Fruit fly (Drosophila melanogaster) whole organism, wandering third instar larva: ENCODE data around the gene AIF.
A peak's percentile ranks its signal among the peaks of the same experiment; 100 is the strongest.

Experiments used
- CG32264 ChIP-seq: fragments of 200-800 bp; sonication (Bioruptor generic); optimal IDR thresholded peaks from 2 replicates; lab custom pipeline; 2016; ENCODE audit warnings: missing biosample characterization, missing genetic modification characterization
- CG9705 ChIP-seq: fragments of 200-800 bp; sonication (Bioruptor generic); optimal IDR thresholded peaks from 2 replicates; lab custom pipeline; 2018; ENCODE audit warnings: missing biosample characterization, mild to moderate bottlenecking, missing genetic modification characterization
- CrebA ChIP-seq: fragments of 200-800 bp; sonication (Bioruptor generic); optimal IDR thresholded peaks from 2 replicates; lab custom pipeline; 2016; ENCODE audit warnings: missing biosample characterization, mild to moderate bottlenecking, missing genetic modification characterization, borderline replicate concordance
- Dif ChIP-seq: fragments of 200-275, 200-300 bp; sonication (Bioruptor generic); optimal IDR thresholded peaks from 2 replicates; lab custom pipeline; 2018; ENCODE audit warnings: missing biosample characterization, missing genetic modification characterization; ENCODE audit not compliant: partially characterized antibody
- GATAd ChIP-seq: sonication (Bioruptor generic); optimal IDR thresholded peaks from 2 replicates; lab custom pipeline; 2016; ENCODE audit warnings: missing biosample characterization, missing genetic modification characterization
- HLH106 ChIP-seq: fragments of 200-800 bp; optimal IDR thresholded peaks from 3 replicates; lab custom pipeline; 2019; ENCODE audit warnings: missing biosample characterization, mild to moderate bottlenecking, missing genetic modification characterization, moderate library complexity
- Hnf4 ChIP-seq: fragments of 200-800 bp; sonication (Bioruptor generic); optimal IDR thresholded peaks from 2 replicates; lab custom pipeline; 2016; ENCODE audit warnings: missing biosample characterization, mild to moderate bottlenecking, missing genetic modification characterization
- Hr83 ChIP-seq: fragments of 200-300 bp; sonication (Bioruptor generic); optimal IDR thresholded peaks from 2 replicates; lab custom pipeline; 2016; ENCODE audit warnings: missing biosample characterization, mild to moderate bottlenecking, missing genetic modification characterization, moderate library complexity; ENCODE audit not compliant: poor library complexity, severe bottlenecking
- Jra ChIP-seq: sonication (Bioruptor generic); optimal IDR thresholded peaks from 2 replicates; lab custom pipeline; 2016; ENCODE audit warnings: missing biosample characterization, missing genetic modification characterization
- Mio ChIP-seq: sonication (Bioruptor generic); optimal IDR thresholded peaks from 2 replicates; lab custom pipeline; 2016; ENCODE audit warnings: missing biosample characterization, missing genetic modification characterization
- Myc ChIP-seq: fragments of >200 bp; optimal IDR thresholded peaks from 2 replicates; lab custom pipeline; 2017
- N ChIP-seq: fragments of >200 bp; optimal IDR thresholded peaks from 2 replicates; lab custom pipeline; 2018; ENCODE audit warnings: missing biosample characterization, missing external identifiers, missing genetic modification characterization
- OdsH ChIP-seq: fragments of 200-800 bp; sonication (Bioruptor generic); optimal IDR thresholded peaks from 2 replicates; lab custom pipeline; 2016; ENCODE audit warnings: missing biosample characterization, mild to moderate bottlenecking, missing genetic modification characterization
- Rel ChIP-seq, 2 experiments: fragments of 200-800 bp; sonication (Bioruptor generic) in 1 of 2; optimal IDR thresholded peaks; 2 replicates in 1 of 2; 3 replicates in 1 of 2; lab custom pipeline; 2016 to 2019; ENCODE audit warnings: mild to moderate bottlenecking in 2 of 2, missing biosample characterization in 2 of 2, missing genetic modification characterization in 2 of 2, moderate library complexity in 1 of 2
- Sp1 ChIP-seq: fragments of 200-800 bp; sonication (Bioruptor generic); optimal IDR thresholded peaks from 3 replicates; lab custom pipeline; 2019; ENCODE audit warnings: missing biosample characterization, mild to moderate bottlenecking, missing genetic modification characterization, moderate library complexity
- Vsx2 ChIP-seq: fragments of 200-300, 225-300 bp; sonication (Bioruptor generic); optimal IDR thresholded peaks from 2 replicates; lab custom pipeline; 2018; ENCODE audit warnings: missing biosample characterization, missing genetic modification characterization; ENCODE audit not compliant: partially characterized antibody
- br ChIP-seq: fragments of 200-800 bp; sonication (Bioruptor generic); optimal IDR thresholded peaks from 2 replicates; lab custom pipeline; 2016; ENCODE audit warnings: missing biosample characterization, missing genetic modification characterization
- brk ChIP-seq: fragments of 200-800 bp; sonication (Bioruptor generic); optimal IDR thresholded peaks from 2 replicates; lab custom pipeline; 2016; ENCODE audit warnings: missing biosample characterization, mild to moderate bottlenecking, missing genetic modification characterization
- dl ChIP-seq, 2 experiments: fragments of 175-275, 200-275 bp in 1 of 2; fragments of 200-275 bp in 1 of 2; sonication (Bioruptor generic); optimal IDR thresholded peaks; lab custom pipeline; 2018; ENCODE audit warnings: mild to moderate bottlenecking in 2 of 2, missing biosample characterization in 2 of 2, missing genetic modification characterization in 2 of 2, moderate library complexity in 2 of 2; ENCODE audit not compliant: partially characterized antibody in 2 of 2, insufficient read depth in 1 of 2
- dmrt93B ChIP-seq: fragments of 200-800 bp; sonication (Bioruptor generic); optimal IDR thresholded peaks from 2 replicates; lab custom pipeline; 2018; ENCODE audit warnings: missing biosample characterization, mild to moderate bottlenecking, missing genetic modification characterization
- ey ChIP-seq: fragments of 200-800 bp; sonication (Bioruptor generic); optimal IDR thresholded peaks from 2 replicates; lab custom pipeline; 2016; ENCODE audit warnings: missing biosample characterization, missing genetic modification characterization
- foxo ChIP-seq, 2 experiments: fragments of 200-800 bp; sonication (Bioruptor generic); optimal IDR thresholded peaks; 2 replicates in 1 of 2; 3 replicates in 1 of 2; lab custom pipeline; 2016 to 2017; ENCODE audit warnings: missing biosample characterization in 2 of 2, missing genetic modification characterization in 2 of 2
- fru ChIP-seq: fragments of 200-800 bp; sonication (Bioruptor generic); optimal IDR thresholded peaks from 3 replicates; lab custom pipeline; 2016; ENCODE audit warnings: missing biosample characterization, mild to moderate bottlenecking, missing genetic modification characterization
- h ChIP-seq: fragments of 200-800 bp; sonication (Bioruptor generic); optimal IDR thresholded peaks from 3 replicates; lab custom pipeline; 2016; ENCODE audit warnings: missing biosample characterization, mild to moderate bottlenecking, missing genetic modification characterization
- jim ChIP-seq: fragments of 175-275, 200-325 bp; sonication (Bioruptor generic); optimal IDR thresholded peaks from 2 replicates; lab custom pipeline; 2016; ENCODE audit warnings: missing biosample characterization, mild to moderate bottlenecking, missing genetic modification characterization
- lola ChIP-seq: fragments of >200 bp; optimal IDR thresholded peaks from 2 replicates; lab custom pipeline; 2017; ENCODE audit warnings: missing biosample characterization, missing genetic modification characterization
- psq ChIP-seq: fragments of 200-800 bp; sonication (Bioruptor generic); optimal IDR thresholded peaks from 3 replicates; lab custom pipeline; 2017; ENCODE audit warnings: missing biosample characterization, mild to moderate bottlenecking, missing genetic modification characterization, moderate library complexity
- rgr ChIP-seq: fragments of 200-800 bp; sonication (Bioruptor generic); optimal IDR thresholded peaks from 3 replicates; lab custom pipeline; 2016; ENCODE audit warnings: missing biosample characterization, mild to moderate bottlenecking, missing genetic modification characterization
- sage ChIP-seq: fragments of 200-800 bp; sonication (Bioruptor generic); optimal IDR thresholded peaks from 2 replicates; lab custom pipeline; 2016; ENCODE audit warnings: missing biosample characterization, mild to moderate bottlenecking, missing genetic modification characterization
- sv ChIP-seq: fragments of 200-800 bp; sonication (Bioruptor generic); optimal IDR thresholded peaks from 3 replicates; lab custom pipeline; 2016; ENCODE audit warnings: missing biosample characterization, missing genetic modification characterization
- tai ChIP-seq: sonication (Bioruptor generic); optimal IDR thresholded peaks from 2 replicates; lab custom pipeline; 2016; ENCODE audit warnings: missing biosample characterization, missing genetic modification characterization
- usp ChIP-seq: fragments of >200 bp; optimal IDR thresholded peaks from 2 replicates; lab custom pipeline; 2017; ENCODE audit warnings: missing biosample characterization, missing genetic modification characterization
- woc ChIP-seq: sonication (Bioruptor generic); optimal IDR thresholded peaks from 2 replicates; lab custom pipeline; 2016; ENCODE audit warnings: missing biosample characterization, mild to moderate bottlenecking, missing genetic modification characterization

The AIF gene

DNA sequence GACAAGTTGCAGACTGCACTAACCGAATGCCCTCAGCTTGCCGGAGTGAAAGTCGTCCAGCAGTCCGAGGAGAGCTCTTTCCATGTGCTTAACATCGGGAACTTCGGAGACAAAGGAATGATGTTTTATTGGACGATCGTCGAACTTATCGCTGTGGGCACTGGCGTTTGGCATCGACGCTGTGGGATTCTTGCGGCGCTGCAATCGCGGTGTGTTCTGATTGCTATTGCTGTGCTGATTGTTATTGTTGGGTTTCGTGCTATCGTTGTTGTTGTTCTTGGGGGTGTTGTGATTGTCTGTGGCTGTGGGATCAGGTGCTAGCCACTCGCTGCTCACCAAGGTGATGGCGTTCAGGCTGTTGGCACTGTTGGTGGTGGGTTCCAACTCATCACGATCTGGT, 39.1 kb downstream of the AIF start:
- TF ChIP-seq h = peak; percentile 18
- no peak for TF ChIP-seq HLH106 (tag; lab: Kevin White, UChicago)
- TF ChIP-seq rgr (GFP tag; lab: Kevin White, UChicago) = peak; percentile 11
- TF ChIP-seq tai = no peak
- TF ChIP-seq Rel (GFP tag; optimal IDR thresholded peaks at IDR 0.05; lab: Kevin White, UChicago) = no peak
- TF ChIP-seq Rel (tag; optimal IDR thresholded peaks at IDR 0.05; lab: Kevin White, UChicago) = peak; percentile 87
- TF ChIP-seq lola (GFP tag; lab: Kevin White, UChicago) = no peak
- TF ChIP-seq Jra = no peak

DNA sequence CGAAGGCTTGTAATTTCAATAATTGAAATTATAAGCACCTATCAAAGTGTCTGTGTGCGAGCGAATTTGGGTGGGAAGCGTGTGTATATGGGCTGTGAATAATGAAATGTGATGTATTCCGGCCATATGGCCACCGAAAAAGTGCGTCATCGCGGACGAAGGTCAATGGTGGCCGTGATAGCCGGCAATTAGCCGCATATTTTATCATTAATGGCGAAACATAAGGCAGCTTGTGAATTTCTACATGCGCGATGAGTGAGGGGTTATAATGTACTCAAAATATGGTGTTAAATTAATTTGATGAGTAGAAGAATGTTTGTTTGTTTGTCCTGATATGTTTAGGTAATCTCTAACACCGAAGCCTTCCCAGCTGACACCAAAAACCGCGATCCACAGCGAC, 39.9 kb downstream of the AIF start:
- TF ChIP-seq Mio (no peak), tai (no peak), OdsH (GFP tag; lab: Kevin White, UChicago) (no peak), br (GFP tag; lab: Kevin White, UChicago) (no peak), Hr83 (GFP tag; lab: Kevin White, UChicago) (no peak), Dif (GFP tag; lab: Kevin White, UChicago) (no peak), Vsx2 (no peak), Sp1 (no peak), Rel (GFP tag; optimal IDR thresholded peaks at IDR 0.05; lab: Kevin White, UChicago) (no peak), Rel (tag; optimal IDR thresholded peaks at IDR 0.05; lab: Kevin White, UChicago) (no peak), jim (no peak), CG9705 (GFP tag; lab: Kevin White, UChicago) (no peak)

DNA sequence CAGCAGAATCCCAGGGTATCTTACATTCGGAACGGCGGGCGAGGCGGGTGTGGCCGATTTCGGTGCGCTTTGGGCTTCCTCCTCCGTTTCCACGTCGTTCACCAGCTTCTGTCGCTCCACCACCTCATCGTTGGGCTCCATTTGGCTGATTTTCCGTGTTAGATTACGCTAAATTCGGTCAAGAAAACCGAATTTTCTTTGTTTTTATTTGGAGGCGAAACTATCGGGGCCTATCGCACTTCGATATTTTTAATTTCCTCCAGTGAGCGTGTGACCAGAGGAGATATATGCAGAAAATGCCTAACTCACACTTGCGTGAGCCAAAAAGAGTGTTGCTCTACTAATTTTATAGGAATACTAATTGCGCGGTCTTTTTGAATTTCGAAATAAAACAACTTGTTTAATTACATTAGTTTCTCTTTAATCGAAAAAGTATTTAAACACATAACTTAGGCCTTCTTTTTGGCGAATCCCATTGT, 40.6 kb downstream of the AIF start, which contains the start of gene CG10874:
Gene CG10874, minus strand, starts transcription at position 264 of the 479 bp plus-strand sequence.
- TF ChIP-seq Vsx2 = peak; percentile 98
- no peak for TF ChIP-seq brk (GFP tag; lab: Kevin White, UChicago)
- no peak for TF ChIP-seq CG32264
- peak; percentile 89 for TF ChIP-seq Dif (GFP tag; lab: Kevin White, UChicago)
- TF ChIP-seq Rel (GFP tag; optimal IDR thresholded peaks at IDR 0.05; lab: Kevin White, UChicago) = no peak
- TF ChIP-seq Rel (tag; optimal IDR thresholded peaks at IDR 0.05; lab: Kevin White, UChicago) = peak; percentile 30
- TF ChIP-seq ey (GFP tag; lab: Kevin White, UChicago) = no peak
- TF ChIP-seq Hnf4 (GFP tag; lab: Kevin White, UChicago) = no peak
- peak in 1 of 2 experiments; percentile 58 for TF ChIP-seq dl (GFP tag; optimal IDR thresholded peaks at IDR 0.05; lab: Kevin White, UChicago; ENCODE audit: insufficient read depth in 1 of 2, partially characterized antibody in 2 of 2)

DNA sequence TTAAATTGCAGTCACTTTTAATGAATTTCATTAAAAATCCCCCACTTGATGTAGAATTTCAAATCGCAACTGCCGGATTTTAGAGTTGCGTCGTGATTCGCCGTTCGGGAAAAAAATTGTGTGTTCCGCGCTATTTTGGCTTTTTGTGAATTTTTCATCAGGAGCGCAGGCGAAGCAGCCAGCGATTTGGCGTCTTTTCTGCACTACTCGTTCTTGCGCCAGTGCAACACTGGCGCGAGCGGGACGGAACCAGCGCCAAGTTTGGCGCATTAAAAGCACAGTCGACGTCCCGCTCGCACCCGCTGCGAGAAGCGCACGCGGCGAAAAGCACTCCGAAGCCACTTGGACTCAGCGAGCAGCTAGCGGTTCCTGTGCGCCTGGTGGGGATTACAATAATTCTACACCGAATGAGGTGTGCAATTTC, 41.8 kb downstream of the AIF start:
- TF ChIP-seq dmrt93B = peak; percentile 18
- peak; percentile 23 for TF ChIP-seq fru (GFP tag; lab: Kevin White, UChicago)
- peak; percentile 9 for TF ChIP-seq br (GFP tag; lab: Kevin White, UChicago)
- TF ChIP-seq dl (GFP tag; optimal IDR thresholded peaks at IDR 0.05; lab: Kevin White, UChicago; ENCODE audit: insufficient read depth in 1 of 2, partially characterized antibody in 2 of 2) = peak; percentile 40 to 86
- peak; percentile 44 for TF ChIP-seq Myc (lab: Kevin White, UChicago)
- TF ChIP-seq foxo (GFP tag; optimal IDR thresholded peaks at IDR 0.05; lab: Kevin White, UChicago) = peak; percentile 1 to 13
- TF ChIP-seq sv (GFP tag; lab: Kevin White, UChicago) = no peak
- TF ChIP-seq h = peak; percentile 83
- peak; percentile 76 for TF ChIP-seq CrebA (GFP tag; lab: Kevin White, UChicago)
- peak; percentile 32 for TF ChIP-seq CG9705 (GFP tag; lab: Kevin White, UChicago)
- TF ChIP-seq OdsH (GFP tag; lab: Kevin White, UChicago) = peak; percentile 46
- TF ChIP-seq tai = no peak
- TF ChIP-seq Vsx2 = peak; percentile 94
- TF ChIP-seq HLH106 (tag; lab: Kevin White, UChicago) = peak; percentile 55
- TF ChIP-seq lola (GFP tag; lab: Kevin White, UChicago) = no peak
- TF ChIP-seq psq = peak; percentile 13
- TF ChIP-seq sage (GFP tag; lab: Kevin White, UChicago) = no peak
- no peak for TF ChIP-seq usp (GFP tag; lab: Kevin White, UChicago)
- no peak for TF ChIP-seq woc
- peak; percentile 55 for TF ChIP-seq Hr83 (GFP tag; lab: Kevin White, UChicago)
- no peak for TF ChIP-seq GATAd (GFP tag; lab: Kevin White, UChicago)
- TF ChIP-seq CG32264 = no peak
- TF ChIP-seq Dif (GFP tag; lab: Kevin White, UChicago) = peak; percentile 90
- no peak for TF ChIP-seq N (GFP tag; lab: Kevin White, UChicago)
- TF ChIP-seq Jra = no peak
- peak; percentile 51 for TF ChIP-seq Sp1
- no peak for TF ChIP-seq Rel (GFP tag; optimal IDR thresholded peaks at IDR 0.05; lab: Kevin White, UChicago)
- peak; percentile 95 for TF ChIP-seq Rel (tag; optimal IDR thresholded peaks at IDR 0.05; lab: Kevin White, UChicago)
- TF ChIP-seq rgr (GFP tag; lab: Kevin White, UChicago) = peak; percentile 44
- no peak for TF ChIP-seq Mio
- no peak for TF ChIP-seq jim
- TF ChIP-seq, all 38 proteins: peak for 18
